Worm (Caenorhabditis elegans) whole organism, L3 larva: ENCODE results near the gene F53C3.11.
A peak's percentile ranks its signal among the peaks of the same experiment; 100 is the strongest.

ENCODE experiments used
- R02D3.7 ChIP-seq: fragments of 150-350 bp; optimal IDR thresholded peaks from 2 replicates; lab custom pipeline; 2014; ENCODE audit warnings: missing biosample characterization, missing genetic modification characterization
- ZK546.5 ChIP-seq: sonication (generic microtip); optimal IDR thresholded peaks from 2 replicates; lab custom pipeline; 2017; ENCODE audit warnings: missing biosample characterization, missing genetic modification characterization
- ceh-16 ChIP-seq: sonication (generic microtip); optimal IDR thresholded peaks from 2 replicates; lab custom pipeline; 2017; ENCODE audit warnings: missing biosample characterization, missing genetic modification characterization
- ceh-28 ChIP-seq: fragments of 150-350 bp; optimal IDR thresholded peaks from 2 replicates; lab custom pipeline; 2014; ENCODE audit warnings: missing biosample characterization, missing genetic modification reagents, missing genetic modification characterization
- daf-12 ChIP-seq: fragments of 150-350 bp; optimal IDR thresholded peaks from 2 replicates; lab custom pipeline; 2014; ENCODE audit warnings: missing biosample characterization, missing genetic modification reagents, missing genetic modification characterization
- egl-27 ChIP-seq: sonication (generic microtip); optimal IDR thresholded peaks from 4 replicates; lab custom pipeline; 2017; ENCODE audit warnings: missing biosample characterization, missing genetic modification reagents, missing genetic modification characterization
- egl-5 ChIP-seq: fragments of 150-350 bp; optimal IDR thresholded peaks from 2 replicates; lab custom pipeline; 2017; ENCODE audit warnings: missing biosample characterization, missing genetic modification reagents, missing genetic modification characterization, inconsistent platforms
- elt-2 ChIP-seq: sonication (generic microtip); optimal IDR thresholded peaks from 2 replicates; lab custom pipeline; 2016; ENCODE audit warnings: missing genetic modification reagents, mild to moderate bottlenecking, missing genetic modification characterization, missing compliant biosample characterization
- elt-3 ChIP-seq, 3 experiments: fragments of 150-350 bp in 1 of 3; sonication (generic microtip) in 2 of 3; optimal IDR thresholded peaks; 2 replicates in 2 of 3; 4 replicates in 1 of 3; lab custom pipeline; 2014 to 2017; ENCODE audit warnings: missing biosample characterization in 3 of 3, missing genetic modification characterization in 3 of 3
- fkh-10 ChIP-seq: sonication (generic microtip); optimal IDR thresholded peaks from 2 replicates; lab custom pipeline; 2017; ENCODE audit warnings: missing biosample characterization, missing genetic modification reagents, missing genetic modification characterization
- fos-1 ChIP-seq: fragments of 150-350 bp; optimal IDR thresholded peaks from 2 replicates; lab custom pipeline; 2014; ENCODE audit warnings: missing biosample characterization, missing genetic modification characterization
- hmg-11 ChIP-seq: sonication (generic microtip); optimal IDR thresholded peaks from 2 replicates; lab custom pipeline; 2016; ENCODE audit warnings: missing genetic modification characterization, missing compliant biosample characterization
- jun-1 ChIP-seq: fragments of 150-350 bp; optimal IDR thresholded peaks from 2 replicates; lab custom pipeline; 2014; ENCODE audit warnings: missing biosample characterization, missing genetic modification reagents, missing genetic modification characterization
- lin-15B ChIP-seq: fragments of 150-350 bp; optimal IDR thresholded peaks from 2 replicates; lab custom pipeline; 2014; ENCODE audit warnings: missing biosample characterization, missing genetic modification characterization
- lin-39 ChIP-seq: fragments of 150-350 bp; optimal IDR thresholded peaks from 2 replicates; lab custom pipeline; 2018; ENCODE audit warnings: missing biosample characterization, missing genetic modification reagents, missing genetic modification characterization
- lsy-12 ChIP-seq: sonication (generic microtip); optimal IDR thresholded peaks from 2 replicates; lab custom pipeline; 2016; ENCODE audit warnings: mild to moderate bottlenecking, missing genetic modification characterization, missing compliant biosample characterization
- mdl-1 ChIP-seq: fragments of 150-350 bp; optimal IDR thresholded peaks from 2 replicates; lab custom pipeline; 2014; ENCODE audit warnings: missing biosample characterization, missing genetic modification characterization
- mml-1 ChIP-seq: fragments of 150-350 bp; sonication (generic microtip); optimal IDR thresholded peaks from 3 replicates; lab custom pipeline; 2014; ENCODE audit warnings: missing biosample characterization, missing genetic modification characterization
- nfya-1 ChIP-seq: sonication (generic microtip); optimal IDR thresholded peaks from 2 replicates; lab custom pipeline; 2017; ENCODE audit warnings: missing genetic modification characterization, mild to moderate bottlenecking, missing compliant biosample characterization, antibody characterized with exemption, moderate library complexity; ENCODE audit not compliant: insufficient read depth
- nhr-11 ChIP-seq: fragments of 150-350 bp; optimal IDR thresholded peaks from 2 replicates; lab custom pipeline; 2014; ENCODE audit warnings: missing biosample characterization, missing genetic modification characterization
- nhr-12 ChIP-seq: fragments of 150-350 bp; optimal IDR thresholded peaks from 2 replicates; lab custom pipeline; 2014; ENCODE audit warnings: missing biosample characterization, missing genetic modification characterization
- nhr-23 ChIP-seq: fragments of 150-350 bp; optimal IDR thresholded peaks from 2 replicates; lab custom pipeline; 2014; ENCODE audit warnings: missing biosample characterization, missing genetic modification reagents, missing genetic modification characterization
- nhr-28 ChIP-seq: fragments of 150-350 bp; optimal IDR thresholded peaks from 2 replicates; lab custom pipeline; 2014; ENCODE audit warnings: missing biosample characterization, missing genetic modification characterization
- nhr-43 ChIP-seq: sonication (generic microtip); optimal IDR thresholded peaks from 2 replicates; lab custom pipeline; 2016; ENCODE audit warnings: mild to moderate bottlenecking, missing genetic modification characterization, missing compliant biosample characterization; ENCODE audit not compliant: poor library complexity, severe bottlenecking
- nhr-77 ChIP-seq: fragments of 150-350 bp; optimal IDR thresholded peaks from 2 replicates; lab custom pipeline; 2014; ENCODE audit warnings: missing biosample characterization, missing genetic modification characterization
- pha-4 ChIP-seq: fragments of 150-350 bp; optimal IDR thresholded peaks from 2 replicates; lab custom pipeline; 2014; ENCODE audit warnings: missing biosample characterization, missing genetic modification reagents, missing genetic modification characterization
- pqm-1 ChIP-seq: fragments of 150-350 bp; optimal IDR thresholded peaks from 2 replicates; lab custom pipeline; 2017; ENCODE audit warnings: missing biosample characterization, missing genetic modification characterization, inconsistent platforms
- sea-2 ChIP-seq: fragments of 150-350 bp; sonication (generic microtip); optimal IDR thresholded peaks from 4 replicates; lab custom pipeline; 2014; ENCODE audit warnings: missing biosample characterization, missing genetic modification reagents, missing genetic modification characterization
- skn-1 ChIP-seq: fragments of 150-350 bp; optimal IDR thresholded peaks from 2 replicates; lab custom pipeline; 2014; ENCODE audit warnings: missing biosample characterization, missing genetic modification characterization
- snpc-4 ChIP-seq: fragments of 150-350 bp; optimal IDR thresholded peaks from 2 replicates; lab custom pipeline; 2014; ENCODE audit warnings: missing biosample characterization, missing genetic modification characterization
- unc-62 ChIP-seq: fragments of 150-350 bp; sonication (generic microtip); optimal IDR thresholded peaks from 4 replicates; lab custom pipeline; 2014; ENCODE audit warnings: missing biosample characterization, missing genetic modification reagents, missing genetic modification characterization
- zag-1 ChIP-seq: fragments of 150-350 bp; optimal IDR thresholded peaks from 2 replicates; lab custom pipeline; 2014; ENCODE audit warnings: missing biosample characterization, missing genetic modification characterization
- ztf-11 ChIP-seq: fragments of 150-350 bp; optimal IDR thresholded peaks from 2 replicates; lab custom pipeline; 2014; ENCODE audit warnings: missing biosample characterization, missing genetic modification characterization
- ztf-4 ChIP-seq: fragments of 150-350 bp; optimal IDR thresholded peaks from 2 replicates; lab custom pipeline; 2014; ENCODE audit warnings: missing biosample characterization, missing genetic modification characterization

F53C3.11 gene

DNA sequence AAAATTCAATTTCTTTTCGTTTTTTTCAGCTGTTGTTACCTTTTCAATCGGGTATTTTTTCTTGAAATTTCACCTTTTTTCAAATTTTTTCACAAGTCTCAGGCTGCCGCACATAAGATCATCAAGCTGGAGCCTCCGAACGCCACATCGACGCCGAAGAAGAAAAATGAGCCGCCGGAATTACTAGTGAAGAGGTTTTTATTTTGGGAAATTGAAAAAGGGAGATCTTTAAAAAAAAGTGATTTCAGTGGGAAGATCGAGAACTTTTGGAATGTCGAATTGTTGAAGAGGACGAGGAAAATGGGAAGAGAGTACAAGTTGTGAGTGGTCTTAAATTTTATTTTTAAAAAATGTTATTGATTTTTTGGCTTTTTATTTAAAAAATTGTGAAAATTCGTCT is 43.6 kb upstream of the F53C3.11 start, which contains the start of gene sea-2:
Gene sea-2 (plus strand): TSS at position 301 of the 400 bp plus-strand sequence.
- TF ChIP-seq ZK546.5 (no peak), nhr-28 (no peak), nhr-12 (tag; lab: Kevin White, UChicago) (no peak)

DNA sequence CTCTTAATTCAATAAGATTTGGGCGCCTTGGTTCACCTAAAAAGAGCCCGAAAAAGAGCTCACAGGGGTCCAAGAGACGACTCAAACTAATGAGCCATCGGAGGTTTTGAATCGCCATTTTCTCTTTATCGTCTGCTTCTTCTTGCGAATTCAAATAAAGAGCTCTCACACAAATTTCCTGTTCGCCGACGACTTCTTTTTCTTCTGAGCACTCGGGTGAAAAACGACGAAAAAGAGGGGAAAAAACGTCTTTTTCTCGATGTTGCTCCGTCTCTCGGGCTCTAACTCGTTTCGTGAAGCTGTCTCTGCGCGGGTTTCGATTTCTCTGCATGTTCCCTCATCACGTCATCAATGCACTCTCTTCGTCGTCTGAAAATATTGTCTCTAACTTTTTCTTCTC is 42.0 kb upstream of the F53C3.11 start:
- TF ChIP-seq lin-39 (tag; lab: Kevin White, UChicago), result peak; percentile 28
- TF ChIP-seq pha-4 (tag; lab: Kevin White, UChicago), result no peak
- TF ChIP-seq hmg-11 (tag; lab: Kevin White, UChicago), result peak; percentile 15
- TF ChIP-seq nfya-1, result peak; percentile 35

DNA sequence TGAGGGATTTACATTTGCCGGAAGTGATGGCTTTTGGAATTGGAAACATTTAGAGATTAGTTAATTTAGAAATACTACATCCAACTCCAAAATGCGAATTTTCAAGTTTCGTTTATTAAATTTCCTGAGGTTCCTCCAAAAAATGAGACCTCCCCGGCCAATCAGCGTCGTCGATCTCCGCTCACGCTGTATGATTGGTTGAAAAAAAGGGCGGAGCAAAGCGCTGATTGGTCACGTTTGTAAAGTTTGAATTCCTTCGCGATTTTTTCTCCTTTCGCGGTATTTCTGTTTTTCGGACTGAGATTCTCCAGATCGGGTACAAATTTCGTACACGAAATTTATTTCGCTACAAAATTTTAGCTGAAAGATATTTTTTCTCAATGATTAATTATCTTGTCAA is 40.9 kb upstream of the F53C3.11 start:
- TF ChIP-seq nfya-1, result peak; percentile 83
- no peak for TF ChIP-seq mml-1 (tag; lab: Kevin White, UChicago)
- TF ChIP-seq, all 47 proteins: peak for 1

DNA sequence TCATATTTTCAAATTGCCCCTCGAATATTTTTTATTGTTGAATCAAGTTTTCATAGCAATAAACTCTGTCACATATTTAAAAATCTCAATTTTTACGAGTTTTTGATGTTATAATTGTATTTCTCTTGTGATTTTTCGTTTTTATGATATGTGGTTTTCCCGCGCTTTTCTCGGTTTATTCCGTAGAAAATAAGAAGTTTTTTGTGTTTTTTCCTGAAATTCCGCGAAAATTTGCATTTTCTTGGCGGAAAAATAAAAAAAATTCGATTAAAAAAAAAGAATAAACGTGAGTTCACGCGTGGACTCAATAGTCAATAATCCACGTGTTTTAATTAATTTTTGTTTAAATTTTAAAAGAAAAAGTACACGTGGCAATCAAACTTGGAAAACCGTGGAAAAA is 29.5 kb upstream of the F53C3.11 start:
- TF ChIP-seq ZK546.5, result no peak
- no peak for TF ChIP-seq nhr-23
- no peak for TF ChIP-seq mdl-1 (tag; lab: Kevin White, UChicago)
- TF ChIP-seq nhr-77 (tag; lab: Kevin White, UChicago), result no peak
- TF ChIP-seq sea-2 (GFP tag; lab: Kevin White, UChicago), result no peak
- TF ChIP-seq mml-1 (tag; lab: Kevin White, UChicago), result no peak
- TF ChIP-seq snpc-4, result no peak
- TF ChIP-seq fkh-10 (GFP tag; lab: Kevin White, UChicago), result no peak
- no peak for TF ChIP-seq daf-12
- no peak for TF ChIP-seq R02D3.7
- no peak for TF ChIP-seq egl-27 (tag; lab: Kevin White, UChicago)
- no peak for TF ChIP-seq ztf-4 (tag; lab: Kevin White, UChicago)
- no peak for TF ChIP-seq lin-15B (tag; lab: Kevin White, UChicago)
- no peak for TF ChIP-seq ceh-28 (tag; lab: Kevin White, UChicago)
- no peak for TF ChIP-seq egl-5 (tag; lab: Kevin White, UChicago)
- TF ChIP-seq elt-3 (tag; optimal IDR thresholded peaks at IDR 0.05; lab: Kevin White, UChicago), result no peak
- no peak for TF ChIP-seq unc-62 (GFP tag; lab: Kevin White, UChicago)
- no peak for TF ChIP-seq ztf-11 (tag; lab: Kevin White, UChicago)
- TF ChIP-seq lsy-12 (tag; lab: Kevin White, UChicago), result no peak

DNA sequence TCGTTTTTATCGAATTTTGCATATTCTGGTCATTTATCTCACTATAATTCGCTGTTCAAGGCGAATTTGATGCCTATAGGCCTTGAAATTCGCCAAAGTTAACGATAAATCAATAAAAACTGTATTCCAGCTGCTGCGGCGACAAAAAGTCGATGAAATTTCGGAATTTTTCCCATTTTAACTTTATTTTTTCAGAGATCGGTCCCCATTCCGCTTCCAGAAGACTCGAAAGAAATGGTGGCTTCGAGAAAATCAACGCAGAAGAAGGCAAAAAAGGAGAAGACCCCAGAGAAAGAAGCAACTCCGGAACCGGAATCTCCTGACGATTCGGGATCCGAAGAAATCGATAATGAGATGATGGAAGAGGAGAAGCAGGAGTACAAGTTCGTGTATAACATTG is 28.6 kb upstream of the F53C3.11 start:
- TF ChIP-seq nhr-12 (tag; lab: Kevin White, UChicago) (no peak), nhr-11 (tag; lab: Kevin White, UChicago) (no peak)

DNA sequence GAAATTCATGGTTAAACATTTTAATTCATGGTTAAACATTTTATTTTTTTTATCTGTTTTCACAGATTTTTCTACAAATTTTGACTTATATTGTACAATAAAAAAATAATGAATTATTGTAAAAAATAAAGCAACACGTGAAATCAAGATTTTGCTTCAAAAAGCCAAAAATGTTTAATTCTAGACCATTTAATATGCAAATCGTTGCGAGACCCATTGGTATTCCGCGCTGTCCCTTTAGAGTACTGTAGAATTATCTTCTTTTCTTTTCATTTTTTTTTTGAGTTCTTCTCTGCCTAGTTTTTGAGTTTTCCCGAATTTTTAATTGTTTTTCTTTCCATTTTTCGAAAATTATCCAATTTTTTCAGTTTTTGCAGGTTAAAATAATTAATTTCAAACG is 27.6 kb upstream of the F53C3.11 start, which contains the start of gene Y14H12B.1:
Gene Y14H12B.1 (plus strand): TSS at position 363 of the 400 bp plus-strand sequence.
- no peak for TF ChIP-seq nhr-23
- no peak for TF ChIP-seq pqm-1 (tag; lab: Kevin White, UChicago)
- TF ChIP-seq lin-15B (tag; lab: Kevin White, UChicago), result no peak
- no peak for TF ChIP-seq fos-1 (tag; lab: Kevin White, UChicago)
- TF ChIP-seq ztf-11 (tag; lab: Kevin White, UChicago), result no peak
- no peak for TF ChIP-seq nhr-77 (tag; lab: Kevin White, UChicago)
- no peak for TF ChIP-seq nhr-43 (tag; lab: Kevin White, UChicago)
- TF ChIP-seq nhr-28, result no peak
- TF ChIP-seq elt-2 (tag; lab: Kevin White, UChicago), result no peak
- no peak for TF ChIP-seq ceh-16 (tag; lab: Kevin White, UChicago)
- TF ChIP-seq nhr-11 (tag; lab: Kevin White, UChicago), result no peak
- TF ChIP-seq jun-1, result no peak
- no peak for TF ChIP-seq ceh-28 (tag; lab: Kevin White, UChicago)
- TF ChIP-seq skn-1 (tag; lab: Kevin White, UChicago), result no peak
- TF ChIP-seq pha-4 (tag; lab: Kevin White, UChicago), result no peak
- TF ChIP-seq zag-1, result no peak
- TF ChIP-seq, all 47 proteins: peak for 0
